In genomic region chrX:8409793-8410192, dm6 we compare ENCODE assay signal across 6 fruit fly cellular contexts.
TF ChIP-seq lines count a peak whose summit lies in the region.

No protein-coding gene starts in this region.

- peak; percentile 44 for TF ChIP-seq CTCF in whole organism, embryonic (GFP tag; optimal IDR thresholded peaks at IDR 0.05; lab: Kevin White, UChicago)

TF ChIP-seq in whole organism, 6 proteins besides CTCF, POLR2A, EP300 and RAD21:
- TF ChIP-seq psq (optimal IDR thresholded peaks at IDR 0.05; lab: Kevin White, UChicago): no peak
- TF ChIP-seq CG8478 (optimal IDR thresholded peaks at IDR 0.05; lab: Kevin White, UChicago): no peak
- TF ChIP-seq Dll (optimal IDR thresholded peaks at IDR 0.05; lab: Kevin White, UChicago): peak; percentile 40

TF ChIP-seq in whole organism, adult, 20 proteins besides CTCF, POLR2A, EP300 and RAD21 (continues in another document):
- TF ChIP-seq CG12768 (GFP tag; optimal IDR thresholded peaks at IDR 0.05; lab: Kevin White, UChicago): peak; percentile 92
- TF ChIP-seq Clk (GFP tag; optimal IDR thresholded peaks at IDR 0.05; lab: Kevin White, UChicago): peak; percentile 93
- TF ChIP-seq Hr96 (GFP tag; optimal IDR thresholded peaks at IDR 0.05; lab: Kevin White, UChicago): peak; percentile 94
- TF ChIP-seq cic (GFP tag; optimal IDR thresholded peaks at IDR 0.05; lab: Kevin White, UChicago): peak; percentile 98
- TF ChIP-seq pad (GFP tag; optimal IDR thresholded peaks at IDR 0.05; lab: Kevin White, UChicago): peak; percentile 85
- TF ChIP-seq Crg-1 (GFP tag; optimal IDR thresholded peaks at IDR 0.05; lab: Kevin White, UChicago): peak; percentile 40
- peak; percentile 73 for TF ChIP-seq CG7045 (GFP tag; optimal IDR thresholded peaks at IDR 0.05; lab: Kevin White, UChicago)
- TF ChIP-seq CG11617 (GFP tag; optimal IDR thresholded peaks at IDR 0.05; lab: Kevin White, UChicago): peak; percentile 84
- no peak for TF ChIP-seq cnc (optimal IDR thresholded peaks at IDR 0.05; lab: Kevin White, UChicago)
- TF ChIP-seq bab1 (GFP tag; optimal IDR thresholded peaks at IDR 0.05; lab: Kevin White, UChicago): peak; percentile 100
- peak; percentile 78 for TF ChIP-seq CG5204 (GFP tag; optimal IDR thresholded peaks at IDR 0.05; lab: Kevin White, UChicago)
- TF ChIP-seq ovo (GFP tag; optimal IDR thresholded peaks at IDR 0.05; lab: Kevin White, UChicago): peak; percentile 100
- TF ChIP-seq Mnt (GFP tag; optimal IDR thresholded peaks at IDR 0.05; lab: Kevin White, UChicago): peak; percentile 93
- peak; percentile 84 for TF ChIP-seq CG33017 (tag; optimal IDR thresholded peaks at IDR 0.05; lab: Kevin White, UChicago)
- peak; percentile 93 for TF ChIP-seq toe (GFP tag; optimal IDR thresholded peaks at IDR 0.05; lab: Kevin White, UChicago)
- peak; percentile 99 for TF ChIP-seq kay (GFP tag; lab: Kevin White, UChicago; ENCODE audit: borderline replicate concordance)
- peak; percentile 78 for TF ChIP-seq CG14711 (tag; optimal IDR thresholded peaks at IDR 0.05; lab: Kevin White, UChicago)

TF ChIP-seq in whole organism, embryonic, 481 proteins besides CTCF, POLR2A, EP300 and RAD21 (continues in another document):
- TF ChIP-seq Atf3 (GFP tag; optimal IDR thresholded peaks at IDR 0.05; lab: Kevin White, UChicago) (no peak), Sox102F (GFP tag; optimal IDR thresholded peaks at IDR 0.05; lab: Kevin White, UChicago) (no peak), corto (GFP tag; optimal IDR thresholded peaks at IDR 0.05; lab: Kevin White, UChicago) (peak; percentile 78), Lhr (GFP tag; optimal IDR thresholded peaks at IDR 0.05; lab: Kevin White, UChicago) (no peak), luna (GFP tag; optimal IDR thresholded peaks at IDR 0.05; lab: Kevin White, UChicago) (no peak), Ada2b (GFP tag; IDR thresholded peaks at IDR 0.05; lab: Robert Waterston, UW) (peak; percentile 22), CG2129 (GFP tag; IDR thresholded peaks at IDR 0.05; lab: Robert Waterston, UW; ENCODE audit: partially characterized antibody) (no peak), CG15269 (tag; optimal IDR thresholded peaks at IDR 0.05; lab: Kevin White, UChicago) (no peak), sim (GFP tag; IDR thresholded peaks at IDR 0.05; lab: Robert Waterston, UW) (no peak), CG14441 (GFP tag; IDR thresholded peaks at IDR 0.05; lab: Robert Waterston, UW) (no peak), CG16813 (GFP tag; IDR thresholded peaks at IDR 0.05; lab: Robert Waterston, UW; ENCODE audit: partially characterized antibody) (no peak; the same call in 2 of the 3 replicates), fd96Cb (tag; optimal IDR thresholded peaks at IDR 0.05; lab: Kevin White, UChicago) (no peak), CG10274 (GFP tag; optimal IDR thresholded peaks at IDR 0.05; lab: Kevin White, UChicago) (no peak), ERR (GFP tag; optimal IDR thresholded peaks at IDR 0.05; lab: Kevin White, UChicago) (no peak), nerfin-2 (GFP tag; IDR thresholded peaks at IDR 0.05; lab: Robert Waterston, UW; ENCODE audit: partially characterized antibody) (no peak), lilli (GFP tag; optimal IDR thresholded peaks at IDR 0.05; lab: Kevin White, UChicago) (peak; percentile 4), CG7987 (GFP tag; optimal IDR thresholded peaks at IDR 0.05; lab: Kevin White, UChicago) (peak; percentile 68), CkIIα-i1 (GFP tag; IDR thresholded peaks at IDR 0.05; lab: Robert Waterston, UW) (no peak)

TF ChIP-seq in whole organism, prepupa, 60 proteins besides CTCF, POLR2A, EP300 and RAD21 (continues in another document):
- TF ChIP-seq topi (GFP tag; optimal IDR thresholded peaks at IDR 0.05; lab: Kevin White, UChicago) (peak; percentile 63), CG6163 (GFP tag; IDR thresholded peaks at IDR 0.05; lab: Robert Waterston, UW) (peak; percentile 96), CG3032 (tag; optimal IDR thresholded peaks at IDR 0.05; lab: Kevin White, UChicago) (peak; percentile 14), CG6854 (GFP tag; optimal IDR thresholded peaks at IDR 0.05; lab: Kevin White, UChicago) (peak; percentile 93), Hr38 (GFP tag; optimal IDR thresholded peaks at IDR 0.05; lab: Kevin White, UChicago) (no peak), CG6792 (GFP tag; optimal IDR thresholded peaks at IDR 0.05; lab: Kevin White, UChicago) (no peak), Sox15 (GFP tag; optimal IDR thresholded peaks at IDR 0.05; lab: Kevin White, UChicago) (no peak), Hr39 (GFP tag; optimal IDR thresholded peaks at IDR 0.05; lab: Kevin White, UChicago) (no peak), CG11902 (GFP tag; optimal IDR thresholded peaks at IDR 0.05; lab: Kevin White, UChicago) (no peak), achi (GFP tag; optimal IDR thresholded peaks at IDR 0.05; lab: Kevin White, UChicago) (no peak), Gug (GFP tag; IDR thresholded peaks at IDR 0.05; lab: Robert Waterston, UW) (peak; percentile 82), CG11294 (GFP tag; IDR thresholded peaks at IDR 0.05; lab: Robert Waterston, UW) (peak; percentile 85; the same call in 1 of the 2 replicates), CG16779 (tag; optimal IDR thresholded peaks at IDR 0.05; lab: Kevin White, UChicago) (peak; percentile 84), CG4318 (GFP tag; optimal IDR thresholded peaks at IDR 0.05; lab: Kevin White, UChicago) (no peak), CG6808 (GFP tag; optimal IDR thresholded peaks at IDR 0.05; lab: Kevin White, UChicago) (peak; percentile 76), Blimp-1 (GFP tag; optimal IDR thresholded peaks at IDR 0.05; lab: Kevin White, UChicago) (peak; percentile 24), Ets96B (tag; optimal IDR thresholded peaks at IDR 0.05; lab: Kevin White, UChicago) (peak; percentile 62), ss (GFP tag; optimal IDR thresholded peaks at IDR 0.05; lab: Kevin White, UChicago) (peak; percentile 88 to 92), CG8632 (GFP tag; optimal IDR thresholded peaks at IDR 0.05; lab: Kevin White, UChicago) (peak; percentile 39)

TF ChIP-seq in whole organism, pupa, 21 proteins besides CTCF, POLR2A, EP300 and RAD21:
- TF ChIP-seq CG9948 (tag; optimal IDR thresholded peaks at IDR 0.05; lab: Kevin White, UChicago) (peak; percentile 5), CG4496 (GFP tag; IDR thresholded peaks at IDR 0.05; lab: Robert Waterston, UW) (peak; percentile 95), rn (GFP tag; IDR thresholded peaks at IDR 0.05; lab: Robert Waterston, UW) (no peak), CG13204 (GFP tag; optimal IDR thresholded peaks at IDR 0.05; lab: Kevin White, UChicago) (peak; percentile 81), Pif1A (GFP tag; optimal IDR thresholded peaks at IDR 0.05; lab: Kevin White, UChicago) (peak; percentile 14), Ets98B (GFP tag; IDR thresholded peaks at IDR 0.05; lab: Robert Waterston, UW) (peak; percentile 99), EcR (GFP tag; optimal IDR thresholded peaks at IDR 0.05; lab: Kevin White, UChicago) (peak; percentile 62), CG10348 (GFP tag; IDR thresholded peaks at IDR 0.05; lab: Robert Waterston, UW) (no peak), Snoo (tag; optimal IDR thresholded peaks at IDR 0.05; lab: Kevin White, UChicago) (peak; percentile 58), CG17806 (tag; optimal IDR thresholded peaks at IDR 0.05; lab: Kevin White, UChicago) (no peak), CG8301 (tag; optimal IDR thresholded peaks at IDR 0.05; lab: Kevin White, UChicago) (peak; percentile 57), CG15710 (tag; optimal IDR thresholded peaks at IDR 0.05; lab: Kevin White, UChicago) (peak; percentile 48), gl (tag; optimal IDR thresholded peaks at IDR 0.05; lab: Kevin White, UChicago) (peak; percentile 51), D1 (tag; optimal IDR thresholded peaks at IDR 0.05; lab: Kevin White, UChicago) (no peak), CG14655 (GFP tag; optimal IDR thresholded peaks at IDR 0.05; lab: Kevin White, UChicago) (no peak), fd96Ca (GFP tag; IDR thresholded peaks at IDR 0.05; lab: Robert Waterston, UW) (peak; percentile 99), CG8159 (tag; optimal IDR thresholded peaks at IDR 0.05; lab: Kevin White, UChicago) (peak; percentile 34), Pif1B (GFP tag; optimal IDR thresholded peaks at IDR 0.05; lab: Kevin White, UChicago) (peak; percentile 60), CG32121 (GFP tag; IDR thresholded peaks at IDR 0.05; lab: Robert Waterston, UW) (peak; percentile 99), CG12605 (GFP tag; IDR thresholded peaks at IDR 0.05; lab: Robert Waterston, UW) (peak; percentile 95), CG34367 (tag; optimal IDR thresholded peaks at IDR 0.05; lab: Kevin White, UChicago) (peak; percentile 14)

TF ChIP-seq in whole organism, wandering third instar larva, 38 proteins besides CTCF, POLR2A, EP300 and RAD21 (continues in another document):
- TF ChIP-seq lola (GFP tag; optimal IDR thresholded peaks at IDR 0.05; lab: Kevin White, UChicago) (no peak), N (GFP tag; optimal IDR thresholded peaks at IDR 0.05; lab: Kevin White, UChicago) (peak; percentile 7), rgr (GFP tag; optimal IDR thresholded peaks at IDR 0.05; lab: Kevin White, UChicago) (peak; percentile 34), dsf (GFP tag; optimal IDR thresholded peaks at IDR 0.05; lab: Kevin White, UChicago; ENCODE audit: borderline replicate concordance) (no peak), woc (GFP tag; optimal IDR thresholded peaks at IDR 0.05; lab: Kevin White, UChicago) (peak; percentile 50), Sp1 (GFP tag; optimal IDR thresholded peaks at IDR 0.05; lab: Kevin White, UChicago) (peak; percentile 83), h (GFP tag; optimal IDR thresholded peaks at IDR 0.05; lab: Kevin White, UChicago) (peak; percentile 23), Vsx2 (GFP tag; optimal IDR thresholded peaks at IDR 0.05; lab: Kevin White, UChicago; ENCODE audit: partially characterized antibody) (no peak), CG32264 (GFP tag; optimal IDR thresholded peaks at IDR 0.05; lab: Kevin White, UChicago) (peak; percentile 76), dl (GFP tag; optimal IDR thresholded peaks at IDR 0.05; lab: Kevin White, UChicago; ENCODE audit: insufficient read depth in 1 of 2, partially characterized antibody in 2 of 2) (peak; percentile 69 to 75), foxo (GFP tag; optimal IDR thresholded peaks at IDR 0.05; lab: Kevin White, UChicago) (peak in 1 of 2 experiments; percentile 75), HLH106 (tag; optimal IDR thresholded peaks at IDR 0.05; lab: Kevin White, UChicago) (peak; percentile 21), Dif (GFP tag; optimal IDR thresholded peaks at IDR 0.05; lab: Kevin White, UChicago; ENCODE audit: partially characterized antibody) (peak; percentile 23), fru (GFP tag; optimal IDR thresholded peaks at IDR 0.05; lab: Kevin White, UChicago) (peak; percentile 21), sage (GFP tag; optimal IDR thresholded peaks at IDR 0.05; lab: Kevin White, UChicago) (peak; percentile 85), CG9705 (GFP tag; optimal IDR thresholded peaks at IDR 0.05; lab: Kevin White, UChicago) (peak; percentile 24), Dfd (GFP tag; optimal IDR thresholded peaks at IDR 0.05; lab: Kevin White, UChicago) (no peak), Hnf4 (GFP tag; optimal IDR thresholded peaks at IDR 0.05; lab: Kevin White, UChicago) (peak; percentile 13), br (GFP tag; optimal IDR thresholded peaks at IDR 0.05; lab: Kevin White, UChicago) (peak; percentile 23), Myc (optimal IDR thresholded peaks at IDR 0.05; lab: Kevin White, UChicago) (no peak), Rel (GFP tag; optimal IDR thresholded peaks at IDR 0.05; lab: Kevin White, UChicago) (peak; percentile 85), Rel (tag; optimal IDR thresholded peaks at IDR 0.05; lab: Kevin White, UChicago) (peak; percentile 81)
